Fruit fly (Drosophila melanogaster): Measurements from ENCODE around the gene Zif.
A peak's percentile ranks its signal among the peaks of the same experiment; 100 is the strongest.

Zif gene

dm6 chr3R:6423128-6423527 is 33.8 kb upstream of the Zif start:
- TF ChIP-seq tj (GFP tag; optimal IDR thresholded peaks at IDR 0.05): peak; percentile 52
- no peak for TF ChIP-seq CG1620 (GFP tag; optimal IDR thresholded peaks at IDR 0.05)
- no peak for TF ChIP-seq Clk (GFP tag; optimal IDR thresholded peaks at IDR 0.05)
- TF ChIP-seq ovo (GFP tag; optimal IDR thresholded peaks at IDR 0.05): peak; percentile 18
- TF ChIP-seq CG12768 (GFP tag; optimal IDR thresholded peaks at IDR 0.05): no peak

dm6 chr3R:6423984-6424602 is 32.8 kb upstream of the Zif start:
- TF ChIP-seq cnc (optimal IDR thresholded peaks at IDR 0.05) (no peak), CG7045 (GFP tag; optimal IDR thresholded peaks at IDR 0.05) (peak; percentile 39), CG5204 (GFP tag; optimal IDR thresholded peaks at IDR 0.05) (no peak), CG7101 (tag; optimal IDR thresholded peaks at IDR 0.05) (peak; percentile 63), CG14711 (tag; optimal IDR thresholded peaks at IDR 0.05) (peak; percentile 36), CG1620 (GFP tag; optimal IDR thresholded peaks at IDR 0.05) (peak; percentile 5), bab1 (GFP tag; optimal IDR thresholded peaks at IDR 0.05) (peak; percentile 59), pad (GFP tag; optimal IDR thresholded peaks at IDR 0.05) (peak; percentile 5), Hr96 (GFP tag; optimal IDR thresholded peaks at IDR 0.05) (peak; percentile 78), CG33017 (tag; optimal IDR thresholded peaks at IDR 0.05) (peak; percentile 52), toe (GFP tag; optimal IDR thresholded peaks at IDR 0.05) (peak; percentile 42), CG11617 (GFP tag; optimal IDR thresholded peaks at IDR 0.05) (peak; percentile 11), CG12768 (GFP tag; optimal IDR thresholded peaks at IDR 0.05) (peak; percentile 33), cic (GFP tag; optimal IDR thresholded peaks at IDR 0.05) (no peak)

dm6 chr3R:6425454-6426156 is 31.3 kb upstream of the Zif start:
- TF ChIP-seq CG7045 (GFP tag; optimal IDR thresholded peaks at IDR 0.05) (peak; percentile 30), toe (GFP tag; optimal IDR thresholded peaks at IDR 0.05) (no peak), CG5204 (GFP tag; optimal IDR thresholded peaks at IDR 0.05) (peak; percentile 6)

DNA sequence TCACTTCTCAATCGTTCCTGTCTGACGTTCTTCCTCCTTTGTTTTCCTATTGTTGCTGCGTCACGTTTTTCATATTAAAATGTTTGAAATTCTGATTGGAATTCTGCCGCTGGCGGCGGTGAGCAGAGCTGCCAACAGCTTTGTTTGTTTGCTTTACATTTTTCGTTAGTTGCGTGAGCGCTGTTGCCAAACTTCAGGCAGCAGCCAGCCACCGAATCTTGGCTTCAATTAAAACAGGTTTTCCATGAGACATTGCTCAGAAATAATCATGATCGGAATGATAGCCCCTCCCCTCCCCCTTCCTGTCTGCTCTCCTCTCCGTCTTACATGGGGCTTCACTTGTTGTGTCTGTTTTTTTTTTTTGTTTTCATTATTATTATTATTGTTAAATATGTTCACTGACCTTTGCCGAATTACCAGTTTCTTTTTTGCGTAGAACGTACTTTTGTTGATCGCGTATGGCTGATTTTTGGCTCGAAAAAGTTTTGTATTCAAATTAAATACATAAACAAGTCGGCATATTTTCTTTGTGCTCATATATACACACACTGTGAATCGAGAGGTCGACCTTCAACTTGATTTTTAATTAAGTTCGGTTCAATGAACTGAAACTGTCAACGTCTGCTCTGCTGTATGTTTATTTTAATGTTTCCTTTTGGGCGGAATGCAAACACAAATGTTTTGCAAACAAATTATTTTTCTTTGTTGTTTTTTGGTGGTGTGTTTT is 30.6 kb upstream of the Zif start:
- TF ChIP-seq CG33017 (tag; optimal IDR thresholded peaks at IDR 0.05): no peak
- peak; percentile 4 for TF ChIP-seq tj (GFP tag; optimal IDR thresholded peaks at IDR 0.05)
- TF ChIP-seq cic (GFP tag; optimal IDR thresholded peaks at IDR 0.05): no peak

- TF ChIP-seq bab1 (GFP tag; optimal IDR thresholded peaks at IDR 0.05) (no peak), CG14711 (tag; optimal IDR thresholded peaks at IDR 0.05) (peak; percentile 4)
Observed at dm6 chr3R:6427619-6428378, 29.1 kb upstream of the Zif start.

- TF ChIP-seq bab1 (GFP tag; optimal IDR thresholded peaks at IDR 0.05) (no peak), Hr96 (GFP tag; optimal IDR thresholded peaks at IDR 0.05) (no peak), tj (GFP tag; optimal IDR thresholded peaks at IDR 0.05) (no peak), CG33017 (tag; optimal IDR thresholded peaks at IDR 0.05) (no peak), toe (GFP tag; optimal IDR thresholded peaks at IDR 0.05) (no peak), CG7101 (tag; optimal IDR thresholded peaks at IDR 0.05) (no peak), Clk (GFP tag; optimal IDR thresholded peaks at IDR 0.05) (no peak), pad (GFP tag; optimal IDR thresholded peaks at IDR 0.05) (no peak), CG11617 (GFP tag; optimal IDR thresholded peaks at IDR 0.05) (no peak), Crg-1 (GFP tag; optimal IDR thresholded peaks at IDR 0.05) (no peak), CG1620 (GFP tag; optimal IDR thresholded peaks at IDR 0.05) (no peak), CG14711 (tag; optimal IDR thresholded peaks at IDR 0.05) (no peak), CG7045 (GFP tag; optimal IDR thresholded peaks at IDR 0.05) (no peak), cnc (optimal IDR thresholded peaks at IDR 0.05) (no peak), CG12768 (GFP tag; optimal IDR thresholded peaks at IDR 0.05) (no peak), CG5204 (GFP tag; optimal IDR thresholded peaks at IDR 0.05) (no peak), Mnt (GFP tag; optimal IDR thresholded peaks at IDR 0.05) (no peak), ovo (GFP tag; optimal IDR thresholded peaks at IDR 0.05) (no peak), cic (GFP tag; optimal IDR thresholded peaks at IDR 0.05) (no peak)
Observed at dm6 chr3R:6428935-6429334, 28.0 kb upstream of the Zif start.

DNA sequence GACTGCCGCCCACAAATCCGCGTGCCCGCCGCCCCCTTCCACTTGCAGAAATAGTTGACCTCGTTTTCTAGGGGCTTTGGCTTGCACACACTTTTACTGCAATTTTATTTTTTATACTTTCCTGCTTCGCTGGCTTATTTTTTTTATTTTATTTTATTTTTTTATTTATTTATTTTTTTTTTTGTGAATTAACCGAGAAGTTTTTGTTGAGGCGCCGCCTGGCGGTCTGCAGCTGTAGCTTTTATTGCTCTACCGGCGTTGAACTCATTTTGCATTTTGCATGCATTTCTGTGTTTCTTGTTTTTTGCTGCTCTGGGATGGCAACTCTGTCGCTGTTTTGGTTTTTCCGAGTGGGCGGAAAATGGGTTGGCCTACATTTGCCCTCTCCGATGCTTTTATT is 27.2 kb upstream of the Zif start:
- peak; percentile 9 for TF ChIP-seq tj (GFP tag; optimal IDR thresholded peaks at IDR 0.05)
- no peak for TF ChIP-seq toe (GFP tag; optimal IDR thresholded peaks at IDR 0.05)
- peak; percentile 53 for TF ChIP-seq CG14711 (tag; optimal IDR thresholded peaks at IDR 0.05)
- no peak for TF ChIP-seq pad (GFP tag; optimal IDR thresholded peaks at IDR 0.05)
- no peak for TF ChIP-seq Clk (GFP tag; optimal IDR thresholded peaks at IDR 0.05)
- TF ChIP-seq bab1 (GFP tag; optimal IDR thresholded peaks at IDR 0.05): peak; percentile 11
